Worm (Caenorhabditis elegans) whole organism, L2 larva: Measurements from ENCODE around the gene grd-2.

Source experiments
- ceh-82 ChIP-seq: fragments of 150-350 bp; optimal IDR thresholded peaks from 2 replicates; lab custom pipeline; 2014; ENCODE audit warnings: missing biosample characterization, missing genetic modification characterization
- lin-11 ChIP-seq: fragments of 150-350 bp; sonication (generic microtip); optimal IDR thresholded peaks from 2 replicates; lab custom pipeline; 2014; ENCODE audit warnings: missing biosample characterization, missing genetic modification characterization, inconsistent platforms, mixed read lengths
- nhr-10 ChIP-seq: sonication (generic microtip); optimal IDR thresholded peaks from 2 replicates; lab custom pipeline; 2017; ENCODE audit warnings: missing biosample characterization, missing genetic modification characterization
- nhr-23 ChIP-seq: fragments of 150-350 bp; optimal IDR thresholded peaks from 2 replicates; lab custom pipeline; 2014; ENCODE audit warnings: missing biosample characterization, missing genetic modification reagents, missing genetic modification characterization
- nhr-77 ChIP-seq: fragments of 150-350 bp; optimal IDR thresholded peaks from 2 replicates; lab custom pipeline; 2014; ENCODE audit warnings: missing biosample characterization, missing genetic modification characterization
- skn-1 ChIP-seq: sonication (generic microtip); optimal IDR thresholded peaks from 2 replicates; lab custom pipeline; 2017; ENCODE audit warnings: missing biosample characterization, missing genetic modification characterization
- unc-62 ChIP-seq: fragments of 150-350 bp; optimal IDR thresholded peaks from 2 replicates; lab custom pipeline; 2014; ENCODE audit warnings: missing biosample characterization, missing genetic modification reagents, missing genetic modification characterization

- TF ChIP-seq lin-11 (no peak), skn-1 (tag; lab: Kevin White, UChicago) (no peak), nhr-23 (tag; lab: Kevin White, UChicago) (no peak), nhr-77 (tag; lab: Kevin White, UChicago) (no peak), ceh-82 (tag; lab: Kevin White, UChicago) (no peak), nhr-10 (no peak), unc-62 (GFP tag; lab: Kevin White, UChicago) (no peak)
Observed at ce11 chrV:20656626-20657025, 47.0 kb downstream of the grd-2 start.
